Fruit fly (Drosophila melanogaster) whole organism, embryonic: Measurements from ENCODE around the gene CG14439.
A peak's percentile ranks its signal among the peaks of the same experiment; 100 is the strongest.

Experiments used
- Atf6 ChIP-seq: fragments of 200-800 bp; sonication (Bioruptor generic); IDR thresholded peaks from 2 replicates; pipeline ENCODE4 v1.3.6; 2022; ENCODE audit warnings: missing biosample characterization, missing genetic modification characterization
- CG10274 ChIP-seq: fragments of 200-800 bp; sonication (Bioruptor generic); optimal IDR thresholded peaks from 3 replicates; lab custom pipeline; 2017; ENCODE audit warnings: missing biosample characterization, mild to moderate bottlenecking, missing genetic modification characterization
- CG10565 ChIP-seq: fragments of 200-800 bp; sonication (Bioruptor generic); optimal IDR thresholded peaks from 3 replicates; lab custom pipeline; 2016; ENCODE audit warnings: missing biosample characterization, mild to moderate bottlenecking, missing genetic modification characterization
- CG11093 ChIP-seq: fragments of 200-800 bp; sonication (Bioruptor generic); IDR thresholded peaks from 3 replicates; pipeline ENCODE4 v1.3.6; 2022; ENCODE audit warnings: missing biosample characterization, missing genetic modification characterization
- CG11695 ChIP-seq: fragments of 200-800 bp; sonication (Bioruptor generic); IDR thresholded peaks from 3 replicates; pipeline ENCODE4 v1.3.6; 2022; ENCODE audit warnings: missing biosample characterization, missing genetic modification characterization
- CG13624 ChIP-seq: fragments of 200-800 bp; sonication (Bioruptor generic); optimal IDR thresholded peaks from 2 replicates; lab custom pipeline; 2016; ENCODE audit warnings: missing biosample characterization, missing genetic modification characterization
- CG1529 ChIP-seq: fragments of 200-800 bp; sonication (Bioruptor generic); optimal IDR thresholded peaks from 3 replicates; lab custom pipeline; 2018; ENCODE audit warnings: missing biosample characterization, missing genetic modification characterization
- CG17568 ChIP-seq: fragments of 200-800 bp; sonication (Bioruptor generic); optimal IDR thresholded peaks from 2 replicates; lab custom pipeline; 2018; ENCODE audit warnings: missing biosample characterization, mild to moderate bottlenecking, missing genetic modification characterization, moderate library complexity
- CG17802 ChIP-seq: fragments of 200-800 bp; sonication (Bioruptor generic); optimal IDR thresholded peaks from 2 replicates; lab custom pipeline; 2018; ENCODE audit warnings: missing biosample characterization, mild to moderate bottlenecking, missing genetic modification characterization, moderate library complexity
- CG17829 ChIP-seq: fragments of 200-800 bp; optimal IDR thresholded peaks from 2 replicates; lab custom pipeline; 2019; ENCODE audit warnings: missing biosample characterization, mild to moderate bottlenecking, missing genetic modification characterization, moderate library complexity
- CG2120 ChIP-seq: fragments of 200-800 bp; sonication (Bioruptor generic); optimal IDR thresholded peaks from 3 replicates; lab custom pipeline; 2016; ENCODE audit warnings: missing biosample characterization, missing genetic modification characterization
- CG2889 ChIP-seq: fragments of 200-800 bp; sonication (Bioruptor generic); IDR thresholded peaks from 3 replicates; pipeline ENCODE4 v1.3.6; 2022; ENCODE audit warnings: missing biosample characterization, missing genetic modification characterization
- CG30431 ChIP-seq: fragments of 200-800 bp; sonication (Bioruptor generic); optimal IDR thresholded peaks from 2 replicates; lab custom pipeline; 2017; ENCODE audit warnings: missing biosample characterization, missing genetic modification characterization
- CG31388 ChIP-seq: fragments of 200-800 bp; sonication (Bioruptor generic); optimal IDR thresholded peaks from 2 replicates; lab custom pipeline; 2016; ENCODE audit warnings: missing biosample characterization, missing genetic modification characterization
- CG32532 ChIP-seq: fragments of 200-800 bp; sonication (Bioruptor generic); IDR thresholded peaks from 2 replicates; pipeline ENCODE4 v1.3.6; 2022; ENCODE audit warnings: missing biosample characterization, missing genetic modification characterization
- CG34376 ChIP-seq: fragments of 200-800 bp; sonication (Bioruptor generic); optimal IDR thresholded peaks from 2 replicates; lab custom pipeline; 2018; ENCODE audit warnings: missing biosample characterization, mild to moderate bottlenecking, missing genetic modification characterization
- CG4282 ChIP-seq: fragments of 200-800 bp; sonication (Bioruptor generic); optimal IDR thresholded peaks from 2 replicates; lab custom pipeline; 2016; ENCODE audit warnings: missing biosample characterization, missing genetic modification characterization
- CG7357 ChIP-seq: fragments of 200-800 bp; sonication (Bioruptor generic); IDR thresholded peaks from 3 replicates; pipeline ENCODE4 v1.3.6; 2022; ENCODE audit warnings: missing biosample characterization, missing genetic modification characterization
- CG7839 ChIP-seq: fragments of 200-800 bp; sonication (Bioruptor generic); optimal IDR thresholded peaks from 3 replicates; lab custom pipeline; 2018; ENCODE audit warnings: missing biosample characterization, mild to moderate bottlenecking, missing genetic modification characterization, moderate library complexity
- CG7963 ChIP-seq: fragments of 200-800 bp; sonication (Bioruptor generic); IDR thresholded peaks from 3 replicates; pipeline ENCODE4 v1.3.6; 2022; ENCODE audit warnings: missing biosample characterization, missing genetic modification characterization; ENCODE audit not compliant: partially characterized antibody
- Dek ChIP-seq: fragments of 200-800 bp; sonication (Bioruptor generic); optimal IDR thresholded peaks from 3 replicates; lab custom pipeline; 2019; ENCODE audit warnings: missing biosample characterization, mild to moderate bottlenecking, missing genetic modification characterization, moderate library complexity
- Dll ChIP-seq: fragments of 200-800 bp; sonication (Bioruptor generic); IDR thresholded peaks from 4 replicates; pipeline ENCODE4 v1.3.6; 2022; ENCODE audit warnings: missing biosample characterization, missing genetic modification characterization; ENCODE audit not compliant: partially characterized antibody
- HLHmδ ChIP-seq: fragments of 200-800 bp; sonication (Bioruptor generic); optimal IDR thresholded peaks from 2 replicates; lab custom pipeline; 2018; ENCODE audit warnings: missing biosample characterization, mild to moderate bottlenecking, missing genetic modification characterization, moderate library complexity
- HmgD ChIP-seq: fragments of 200-800 bp; sonication (Bioruptor generic); optimal IDR thresholded peaks from 3 replicates; lab custom pipeline; 2016; ENCODE audit warnings: missing biosample characterization, missing genetic modification characterization
- Hr3 ChIP-seq: fragments of 200-800 bp; sonication (Bioruptor generic); optimal IDR thresholded peaks from 3 replicates; lab custom pipeline; 2016; ENCODE audit warnings: missing biosample characterization, missing genetic modification characterization
- Hr39 ChIP-seq: fragments of >200 bp; optimal IDR thresholded peaks from 2 replicates; lab custom pipeline; 2017
- Kr ChIP-seq: fragments of 200-800 bp; sonication (Bioruptor generic); optimal IDR thresholded peaks from 2 replicates; lab custom pipeline; 2017; ENCODE audit warnings: missing biosample characterization, mild to moderate bottlenecking, missing genetic modification characterization
- MBD-R2 ChIP-seq: fragments of 200-800 bp; sonication (Bioruptor generic); IDR thresholded peaks from 2 replicates; pipeline ENCODE4 v1.3.6; 2022; ENCODE audit warnings: missing biosample characterization, missing genetic modification characterization
- Med ChIP-seq: fragments of 200-800 bp; sonication (Bioruptor generic); peaks from one replicate; lab custom pipeline; 2016; ENCODE audit warnings: missing biosample characterization, missing genetic modification characterization, mild to moderate bottlenecking, inconsistent platforms, moderate library complexity
- Nf-YC ChIP-seq: fragments of 200-800 bp; optimal IDR thresholded peaks from 3 replicates; lab custom pipeline; 2019; ENCODE audit warnings: missing biosample characterization, mild to moderate bottlenecking, missing genetic modification characterization, moderate library complexity
- Optix ChIP-seq: fragments of 200-800 bp; sonication (Bioruptor generic); IDR thresholded peaks from 3 replicates; pipeline ENCODE4 v1.3.6; 2022; ENCODE audit warnings: missing biosample characterization, missing genetic modification characterization
- Poxn ChIP-seq: fragments of 200-800 bp; sonication (Bioruptor generic); IDR thresholded peaks from 2 replicates; pipeline ENCODE4 v1.3.6; 2022; ENCODE audit warnings: missing biosample characterization, missing genetic modification characterization
- Usf ChIP-seq: fragments of 200-800 bp; sonication (Bioruptor generic); optimal IDR thresholded peaks from 2 replicates; lab custom pipeline; 2017; ENCODE audit warnings: missing genotype, missing biosample characterization, missing genetic modification characterization
- ap ChIP-seq: fragments of 200-800 bp; sonication (Bioruptor generic); IDR thresholded peaks from 2 replicates; pipeline ENCODE4 v1.3.6; 2022; ENCODE audit warnings: missing biosample characterization, missing genetic modification characterization
- ato ChIP-seq: fragments of 200-800 bp; sonication (Bioruptor generic); IDR thresholded peaks from 2 replicates; pipeline ENCODE4 v1.3.6; 2022; ENCODE audit warnings: missing biosample characterization, missing genetic modification characterization; ENCODE audit not compliant: partially characterized antibody
- cg ChIP-seq: fragments of 200-800 bp; sonication (Bioruptor generic); optimal IDR thresholded peaks from 3 replicates; lab custom pipeline; 2019; ENCODE audit warnings: missing biosample characterization, mild to moderate bottlenecking, missing genetic modification characterization, moderate library complexity
- corto ChIP-seq: fragments of 200-800 bp; sonication (Bioruptor generic); optimal IDR thresholded peaks from 2 replicates; lab custom pipeline; 2016; ENCODE audit warnings: missing biosample characterization, mild to moderate bottlenecking, missing genetic modification characterization, moderate library complexity
- eyg ChIP-seq: fragments of 200-800 bp; sonication (Bioruptor generic); optimal IDR thresholded peaks from 3 replicates; lab custom pipeline; 2016; ENCODE audit warnings: missing biosample characterization, missing genetic modification characterization
- fd102C ChIP-seq: fragments of 200-800 bp; sonication (Bioruptor generic); optimal IDR thresholded peaks from 2 replicates; lab custom pipeline; 2018; ENCODE audit warnings: missing biosample characterization, mild to moderate bottlenecking, missing genetic modification characterization, moderate library complexity
- gcm ChIP-seq: fragments of 200-800 bp; sonication (Bioruptor generic); optimal IDR thresholded peaks from 2 replicates; lab custom pipeline; 2019; ENCODE audit warnings: missing biosample characterization, mild to moderate bottlenecking, missing genetic modification characterization, moderate library complexity
- gsb ChIP-seq: fragments of 200-800 bp; sonication (Bioruptor generic); IDR thresholded peaks from 2 replicates; pipeline ENCODE4 v1.3.6; 2022; ENCODE audit warnings: missing biosample characterization, missing genetic modification characterization
- lov ChIP-seq, 2 experiments: fragments of 200-800 bp in 1 of 2; fragments of >200 bp in 1 of 2; sonication (Bioruptor generic) in 1 of 2; IDR thresholded peaks in 1 of 2; optimal IDR thresholded peaks in 1 of 2; 2 replicates in 1 of 2; 3 replicates in 1 of 2; pipeline versions ENCODE4 v1.3.6 to Lab custom; 2017 to 2022; ENCODE audit warnings: missing biosample characterization in 1 of 2, missing genetic modification characterization in 1 of 2
- nom ChIP-seq: fragments of 200-800 bp; sonication (Bioruptor generic); optimal IDR thresholded peaks from 2 replicates; lab custom pipeline; 2017; ENCODE audit warnings: missing biosample characterization, missing genetic modification characterization, mild to moderate bottlenecking, moderate library complexity, missing genetic modification reagents
- odd ChIP-seq: fragments of 200-800 bp; sonication (Bioruptor generic); optimal IDR thresholded peaks from 2 replicates; lab custom pipeline; 2017; ENCODE audit warnings: missing biosample characterization, mild to moderate bottlenecking, missing genetic modification characterization
- pho ChIP-seq: fragments of 200-800 bp; sonication (Bioruptor generic); optimal IDR thresholded peaks from 2 replicates; lab custom pipeline; 2016; ENCODE audit warnings: missing biosample characterization, missing genetic modification characterization
- sna ChIP-seq: fragments of 200-800 bp; sonication (Bioruptor generic); IDR thresholded peaks from 2 replicates; pipeline ENCODE4 v1.3.6; 2022; ENCODE audit warnings: missing biosample characterization, missing genetic modification characterization; ENCODE audit not compliant: partially characterized antibody
- sr ChIP-seq: fragments of 200-800 bp; sonication (Bioruptor generic); IDR thresholded peaks from 3 replicates; pipeline ENCODE4 v1.3.6; 2022; ENCODE audit warnings: missing biosample characterization, missing genetic modification characterization
- ssp ChIP-seq: fragments of 200-800 bp; sonication (Bioruptor generic); IDR thresholded peaks from 2 replicates; pipeline ENCODE4 v1.3.6; 2022; ENCODE audit warnings: missing biosample characterization, missing genetic modification characterization
- unc-4 ChIP-seq: fragments of 200-800 bp; sonication (Bioruptor generic); IDR thresholded peaks from 2 replicates; pipeline ENCODE4 v1.3.6; 2022; ENCODE audit warnings: missing biosample characterization, missing genetic modification characterization; ENCODE audit not compliant: partially characterized antibody
- z ChIP-seq: fragments of 200-800 bp; sonication (Bioruptor generic); IDR thresholded peaks from 3 replicates; pipeline ENCODE4 v1.3.6; 2022; ENCODE audit warnings: missing biosample characterization, missing genetic modification characterization

The CG14439 gene

dm6 chrX:6705059-6705802 lies 42.1 kb upstream of the CG14439 start (continued):
- no peak for TF ChIP-seq sna
- no peak for TF ChIP-seq CG11093
- no peak for TF ChIP-seq ap (GFP tag; lab: Robert Waterston, UW)
- TF ChIP-seq CG34376 (GFP tag; lab: Kevin White, UChicago) = peak; percentile 45
- no peak for TF ChIP-seq corto
- TF ChIP-seq CG7839 (tag; lab: Kevin White, UChicago) = no peak
- no peak for TF ChIP-seq HLHmδ (GFP tag; lab: Kevin White, UChicago)
- TF ChIP-seq ssp (GFP tag; lab: Robert Waterston, UW) = no peak
- TF ChIP-seq Poxn (GFP tag; lab: Robert Waterston, UW) = no peak
- no peak for TF ChIP-seq CG17568 (GFP tag; lab: Kevin White, UChicago)
- peak; percentile 73 for TF ChIP-seq Med
- TF ChIP-seq CG10274 (GFP tag; lab: Kevin White, UChicago) = no peak
- TF ChIP-seq CG32532 (GFP tag; lab: Robert Waterston, UW) = no peak
- 0 out of 2 replicates have a peak, but pooled peaks have one; percentile 11 for TF ChIP-seq MBD-R2
- no peak for TF ChIP-seq CG4282 (GFP tag; lab: Kevin White, UChicago)
- no peak for TF ChIP-seq unc-4 (GFP tag; lab: Robert Waterston, UW)
- TF ChIP-seq Hr39 (lab: Kevin White, UChicago) = no peak
- TF ChIP-seq gcm (GFP tag; lab: Kevin White, UChicago) = no peak
- no peak for TF ChIP-seq lov (optimal IDR thresholded peaks at IDR 0.05; lab: Kevin White, UChicago)
- no peak for TF ChIP-seq lov (GFP tag; IDR thresholded peaks at IDR 0.05; lab: Robert Waterston, UW)
- TF ChIP-seq cg (GFP tag; lab: Kevin White, UChicago) = peak; percentile 58
- TF ChIP-seq sr (GFP tag; lab: Robert Waterston, UW) = no peak
- no peak for TF ChIP-seq CG7963 (GFP tag; lab: Robert Waterston, UW)
- TF ChIP-seq odd = no peak
- TF ChIP-seq Optix (GFP tag; lab: Robert Waterston, UW) = no peak
- TF ChIP-seq CG1529 (GFP tag; lab: Kevin White, UChicago) = no peak
- TF ChIP-seq Hr3 = no peak
- no peak for TF ChIP-seq CG13624 (GFP tag; lab: Kevin White, UChicago)
- peak; percentile 8 for TF ChIP-seq Nf-YC (tag; lab: Kevin White, UChicago)
- peak; percentile 8 for TF ChIP-seq CG2120 (GFP tag; lab: Kevin White, UChicago)
- no peak for TF ChIP-seq z (GFP tag; lab: Robert Waterston, UW)
- no peak for TF ChIP-seq CG17802
- TF ChIP-seq Atf6 (GFP tag; lab: Robert Waterston, UW) = no peak
- no peak for TF ChIP-seq nom (GFP tag; lab: Kevin White, UChicago)
- TF ChIP-seq CG7357 (GFP tag; lab: Robert Waterston, UW) = no peak
- TF ChIP-seq Kr (GFP tag; lab: Kevin White, UChicago) = no peak
- no peak for TF ChIP-seq ato (GFP tag; lab: Robert Waterston, UW)
- no peak for TF ChIP-seq CG30431 (GFP tag; lab: Kevin White, UChicago)
- no peak for TF ChIP-seq fd102C (GFP tag; lab: Kevin White, UChicago)
- no peak for TF ChIP-seq CG31388 (GFP tag; lab: Kevin White, UChicago)
- TF ChIP-seq gsb (GFP tag; lab: Robert Waterston, UW) = no peak
- no peak for TF ChIP-seq CG17829 (tag; lab: Kevin White, UChicago)
- TF ChIP-seq CG11695 (GFP tag; lab: Robert Waterston, UW) = no peak
- TF ChIP-seq CG10565 = no peak
- TF ChIP-seq pho (GFP tag; lab: Kevin White, UChicago) = no peak
- TF ChIP-seq HmgD (GFP tag; lab: Kevin White, UChicago) = no peak
- TF ChIP-seq CG2889 = no peak
- TF ChIP-seq Dll (GFP tag; lab: Robert Waterston, UW) = no peak
- no peak for TF ChIP-seq Dek (tag; lab: Kevin White, UChicago)
- no peak for TF ChIP-seq Usf (GFP tag; lab: Kevin White, UChicago)
- TF ChIP-seq eyg (GFP tag; lab: Kevin White, UChicago) = no peak
